Fruit fly (Drosophila melanogaster): Measurements from ENCODE around the gene CG17327.

DNA sequence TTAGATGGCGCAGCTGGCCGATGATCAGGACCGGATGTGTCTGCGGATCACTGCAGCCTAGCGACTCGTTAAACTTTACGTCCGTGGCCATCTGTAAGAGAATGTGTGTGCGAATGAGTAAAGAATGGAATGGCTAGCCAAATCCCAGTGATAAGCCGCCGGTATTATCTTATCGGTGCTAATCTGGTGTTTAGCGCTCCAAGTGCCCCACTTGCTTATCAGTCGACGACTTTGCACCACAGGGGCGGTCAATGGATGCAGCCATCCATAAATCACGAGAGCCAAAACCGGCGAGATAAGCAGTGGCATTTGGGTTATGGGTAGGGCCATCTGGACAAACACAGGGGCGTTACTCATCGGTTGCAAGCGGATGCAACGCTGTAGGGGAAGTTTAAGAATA lies 37.3 kb downstream of the CG17327 start:
- TF ChIP-seq CG6808 (GFP tag; optimal IDR thresholded peaks at IDR 0.05) (no peak), CG3032 (tag; optimal IDR thresholded peaks at IDR 0.05) (no peak), CG6854 (GFP tag; optimal IDR thresholded peaks at IDR 0.05) (no peak), CG10669 (GFP tag; optimal IDR thresholded peaks at IDR 0.05) (no peak), fd85E (GFP tag; optimal IDR thresholded peaks at IDR 0.05) (no peak), acj6 (GFP tag; optimal IDR thresholded peaks at IDR 0.05) (no peak), lz (GFP tag; optimal IDR thresholded peaks at IDR 0.05) (no peak), Hr39 (GFP tag; optimal IDR thresholded peaks at IDR 0.05) (no peak), Blimp-1 (GFP tag; optimal IDR thresholded peaks at IDR 0.05) (no peak), CG3919 (GFP tag; optimal IDR thresholded peaks at IDR 0.05) (no peak), Smox (GFP tag; optimal IDR thresholded peaks at IDR 0.05) (no peak), eg (GFP tag; IDR thresholded peaks at IDR 0.05) (no peak), CG11294 (GFP tag; IDR thresholded peaks at IDR 0.05) (no peak)
